Worm (Caenorhabditis elegans) whole organism, mixed stage, embryonic: ENCODE results near the gene npr-13.

Experiments used
- M03D4.4 ChIP-seq: sonication (generic microtip); optimal IDR thresholded peaks from 2 replicates; lab custom pipeline; 2017; ENCODE audit warnings: mild to moderate bottlenecking, missing genetic modification characterization, missing compliant biosample characterization
- bed-3 ChIP-seq: fragments of 200-800 bp; sonication (Bioruptor generic); optimal IDR thresholded peaks from 3 replicates; lab custom pipeline; 2018; ENCODE audit warnings: mild to moderate bottlenecking, missing genetic modification characterization, moderate library complexity, missing compliant biosample characterization
- blmp-1 ChIP-seq: fragments of 150-350 bp; optimal IDR thresholded peaks from 2 replicates; lab custom pipeline; 2014; ENCODE audit warnings: missing biosample characterization, missing genetic modification characterization
- ceh-39 ChIP-seq: fragments of 150-350 bp; optimal IDR thresholded peaks from 2 replicates; lab custom pipeline; 2014; ENCODE audit warnings: missing biosample characterization, missing genetic modification characterization
- ceh-83 ChIP-seq: fragments of 200-800 bp; sonication (Bioruptor generic); optimal IDR thresholded peaks from 2 replicates; lab custom pipeline; 2018; ENCODE audit warnings: mild to moderate bottlenecking, missing genetic modification characterization, missing compliant biosample characterization
- ces-1 ChIP-seq: fragments of 150-350 bp; optimal IDR thresholded peaks from 2 replicates; lab custom pipeline; 2014; ENCODE audit warnings: missing biosample characterization, missing genetic modification reagents, missing genetic modification characterization
- cnd-1 ChIP-seq: fragments of 200-800 bp; sonication (Bioruptor generic); optimal IDR thresholded peaks from 2 replicates; lab custom pipeline; 2018; ENCODE audit warnings: mild to moderate bottlenecking, missing genetic modification characterization, missing compliant biosample characterization
- drap-1 ChIP-seq: fragments of 200-800 bp; sonication (Bioruptor generic); optimal IDR thresholded peaks from 3 replicates; lab custom pipeline; 2018; ENCODE audit warnings: mild to moderate bottlenecking, missing genetic modification characterization, missing compliant biosample characterization
- elt-1 ChIP-seq: sonication (generic microtip); optimal IDR thresholded peaks from 2 replicates; lab custom pipeline; 2017; ENCODE audit warnings: missing genetic modification characterization, mild to moderate bottlenecking, missing compliant biosample characterization, antibody characterized with exemption, moderate library complexity, borderline replicate concordance; ENCODE audit not compliant: insufficient read depth
- elt-3 ChIP-seq: fragments of 150-350 bp; optimal IDR thresholded peaks from 2 replicates; lab custom pipeline; 2014; ENCODE audit warnings: missing biosample characterization, missing genetic modification characterization
- flh-1 ChIP-seq: fragments of 200-800 bp; sonication (Bioruptor generic); optimal IDR thresholded peaks from 2 replicates; lab custom pipeline; 2018; ENCODE audit warnings: mild to moderate bottlenecking, missing genetic modification characterization, moderate library complexity, missing compliant biosample characterization
- ham-2 ChIP-seq: fragments of 200-800 bp; sonication (Bioruptor generic); optimal IDR thresholded peaks from 2 replicates; lab custom pipeline; 2018; ENCODE audit warnings: mild to moderate bottlenecking, missing genetic modification characterization, missing compliant biosample characterization
- hlh-1 ChIP-seq: fragments of 150-350 bp; optimal IDR thresholded peaks from 2 replicates; lab custom pipeline; 2014; ENCODE audit warnings: missing biosample characterization, missing genetic modification reagents, missing genetic modification characterization
- lin-13 ChIP-seq: fragments of 150-350 bp; optimal IDR thresholded peaks from 2 replicates; lab custom pipeline; 2014; ENCODE audit warnings: missing biosample characterization, missing genetic modification characterization
- lin-32 ChIP-seq: fragments of 200-800 bp; sonication (Bioruptor generic); optimal IDR thresholded peaks from 2 replicates; lab custom pipeline; 2018; ENCODE audit warnings: mild to moderate bottlenecking, missing genetic modification characterization, missing compliant biosample characterization
- lsy-2 ChIP-seq: fragments of 150-350 bp; optimal IDR thresholded peaks from 2 replicates; lab custom pipeline; 2014; ENCODE audit warnings: missing biosample characterization, missing genetic modification characterization
- mab-5 ChIP-seq: fragments of 150-350 bp; optimal IDR thresholded peaks from 2 replicates; lab custom pipeline; 2014; ENCODE audit warnings: missing biosample characterization, missing genetic modification characterization
- mep-1 ChIP-seq: fragments of 150-350 bp; optimal IDR thresholded peaks from 2 replicates; lab custom pipeline; 2017; ENCODE audit warnings: missing biosample characterization, missing genetic modification reagents, missing genetic modification characterization, inconsistent platforms
- nhr-12 ChIP-seq: fragments of 150-350 bp; optimal IDR thresholded peaks from 2 replicates; lab custom pipeline; 2014; ENCODE audit warnings: missing biosample characterization, missing genetic modification characterization
- nhr-237 ChIP-seq: fragments of 150-350 bp; optimal IDR thresholded peaks from 2 replicates; lab custom pipeline; 2014; ENCODE audit warnings: missing biosample characterization, missing genetic modification characterization
- nhr-28 ChIP-seq: fragments of 150-350 bp; optimal IDR thresholded peaks from 2 replicates; lab custom pipeline; 2014; ENCODE audit warnings: missing biosample characterization, missing genetic modification characterization
- pha-4 ChIP-seq: fragments of 150-350 bp; optimal IDR thresholded peaks from 2 replicates; lab custom pipeline; 2018; ENCODE audit warnings: missing biosample characterization, missing genetic modification reagents, missing genetic modification characterization
- sem-2 ChIP-seq: fragments of 200-800 bp; sonication (Bioruptor generic); optimal IDR thresholded peaks from 2 replicates; lab custom pipeline; 2018; ENCODE audit warnings: mild to moderate bottlenecking, missing genetic modification characterization, missing compliant biosample characterization
- snpc-4 ChIP-seq: fragments of 150-350 bp; optimal IDR thresholded peaks from 2 replicates; lab custom pipeline; 2014; ENCODE audit warnings: missing biosample characterization, missing genetic modification characterization
- unc-39 ChIP-seq: fragments of 150-350 bp; optimal IDR thresholded peaks from 2 replicates; lab custom pipeline; 2014; ENCODE audit warnings: missing biosample characterization, missing genetic modification characterization
- unc-62 ChIP-seq: fragments of 150-350 bp; optimal IDR thresholded peaks from 2 replicates; lab custom pipeline; 2014; ENCODE audit warnings: missing biosample characterization, missing genetic modification reagents, missing genetic modification characterization
- zip-8 ChIP-seq: fragments of 150-350 bp; optimal IDR thresholded peaks from 2 replicates; lab custom pipeline; 2014; ENCODE audit warnings: missing biosample characterization, missing genetic modification characterization
- ztf-11 ChIP-seq: fragments of 150-350 bp; optimal IDR thresholded peaks from 2 replicates; lab custom pipeline; 2014; ENCODE audit warnings: missing biosample characterization, missing genetic modification characterization

Gene npr-13

ce11 chrV:14858503-14858902 is at the start of gene npr-13:
Gene npr-13, minus strand, starts transcription at chrV:14858603.
- TF ChIP-seq unc-39 (tag; lab: Kevin White, UChicago), result no peak
- no peak for TF ChIP-seq lsy-2 (tag; lab: Kevin White, UChicago)

- TF ChIP-seq zip-8 (tag; lab: Kevin White, UChicago), result no peak
- TF ChIP-seq unc-62 (GFP tag; lab: Kevin White, UChicago), result no peak
- no peak for TF ChIP-seq lin-13 (tag; lab: Kevin White, UChicago)
- TF ChIP-seq drap-1 (GFP tag; lab: Kevin White, UChicago), result no peak
- TF ChIP-seq blmp-1 (tag; lab: Kevin White, UChicago), result no peak
- no peak for TF ChIP-seq nhr-237 (tag; lab: Kevin White, UChicago)
- TF ChIP-seq ceh-83, result no peak
- TF ChIP-seq ztf-11 (tag; lab: Kevin White, UChicago), result no peak
- TF ChIP-seq sem-2, result no peak
- no peak for TF ChIP-seq cnd-1 (tag; lab: Kevin White, UChicago)
- no peak for TF ChIP-seq nhr-12
- no peak for TF ChIP-seq ham-2 (GFP tag; lab: Kevin White, UChicago)
- TF ChIP-seq hlh-1 (tag; lab: Kevin White, UChicago), result no peak
- no peak for TF ChIP-seq M03D4.4 (tag; lab: Kevin White, UChicago)
- TF ChIP-seq ceh-39 (tag; lab: Kevin White, UChicago), result no peak
Observed at ce11 chrV:14907445-14907844, 49.0 kb upstream of the npr-13 start.

- TF ChIP-seq ham-2 (GFP tag; lab: Kevin White, UChicago) (no peak), pha-4 (tag; lab: Kevin White, UChicago) (no peak), lin-32 (no peak), ces-1 (no peak), bed-3 (GFP tag; lab: Kevin White, UChicago) (no peak)
Observed at ce11 chrV:14900905-14901304, 42.5 kb upstream of the npr-13 start.

ce11 chrV:14899545-14899944 is 41.1 kb upstream of the npr-13 start, which contains the start of gene H12D21.10:
Gene H12D21.10, plus strand, starts transcription at chrV:14899804.
- TF ChIP-seq ceh-83 (no peak), elt-1 (tag; lab: Kevin White, UChicago) (peak; percentile 22)
- TF ChIP-seq, all 35 proteins: peak for 1

ce11 chrV:14897731-14898130 is 39.3 kb upstream of the npr-13 start, which contains the start of gene H12D21.6:
Gene H12D21.6, minus strand, starts transcription at chrV:14897831.
- TF ChIP-seq ceh-39 (tag; lab: Kevin White, UChicago) (no peak), nhr-12 (no peak), unc-62 (GFP tag; lab: Kevin White, UChicago) (no peak), drap-1 (GFP tag; lab: Kevin White, UChicago) (no peak), cnd-1 (tag; lab: Kevin White, UChicago) (no peak), zip-8 (tag; lab: Kevin White, UChicago) (no peak), flh-1 (no peak)

ce11 chrV:14895557-14895956 is 37.2 kb upstream of the npr-13 start, which contains the start of gene mpst-3:
Gene mpst-3, plus strand, starts transcription at chrV:14895647.
- no peak for TF ChIP-seq lin-13 (tag; lab: Kevin White, UChicago)
- no peak for TF ChIP-seq zip-8 (tag; lab: Kevin White, UChicago)
- TF ChIP-seq mab-5, result no peak
- no peak for TF ChIP-seq hlh-1 (tag; lab: Kevin White, UChicago)
- no peak for TF ChIP-seq lsy-2 (tag; lab: Kevin White, UChicago)
- TF ChIP-seq ham-2 (GFP tag; lab: Kevin White, UChicago), result no peak
- TF ChIP-seq ceh-83, result no peak

- TF ChIP-seq ceh-39 (tag; lab: Kevin White, UChicago) (no peak), mep-1 (tag; lab: Kevin White, UChicago) (no peak), elt-3 (tag; lab: Kevin White, UChicago) (no peak), lin-32 (no peak), ces-1 (no peak), nhr-28 (tag; lab: Kevin White, UChicago) (no peak), lin-13 (tag; lab: Kevin White, UChicago) (no peak), snpc-4 (tag; lab: Kevin White, UChicago) (no peak), ceh-83 (no peak), ham-2 (GFP tag; lab: Kevin White, UChicago) (no peak), zip-8 (tag; lab: Kevin White, UChicago) (no peak)
- TF ChIP-seq, all 35 proteins: peak for 0
Observed at ce11 chrV:14893355-14894050, 35.1 kb upstream of the npr-13 start, which contains the start of the genes mpst-2 and H12D21.5. Gene mpst-2, minus strand, starts transcription at chrV:14893455. Gene H12D21.5, plus strand, starts transcription at chrV:14894000.
